Worm (Caenorhabditis elegans) whole organism, L4 larva: ENCODE measurements around the gene srw-48.
A peak's percentile ranks its signal among the peaks of the same experiment; 100 is the strongest.

Experiments
- F49E8.2 ChIP-seq: sonication (generic microtip); optimal IDR thresholded peaks from 2 replicates; lab custom pipeline; 2016; ENCODE audit warnings: missing compliant biosample characterization, mild to moderate bottlenecking, missing genetic modification characterization, borderline replicate concordance
- R02D3.7 ChIP-seq: fragments of 150-350 bp; sonication (generic microtip); optimal IDR thresholded peaks from 3 replicates; lab custom pipeline; 2014; ENCODE audit warnings: missing biosample characterization, missing genetic modification characterization
- T20F7.1 ChIP-seq: fragments of 200-800 bp; sonication (Bioruptor generic); optimal IDR thresholded peaks from 2 replicates; lab custom pipeline; 2018; ENCODE audit warnings: mild to moderate bottlenecking, missing genetic modification characterization, missing compliant biosample characterization
- Y75B8A.6 ChIP-seq: fragments of 200-800 bp; sonication (Bioruptor generic); IDR thresholded peaks from 2 replicates; pipeline ENCODE4 v1.3.6; 2022; ENCODE audit warnings: missing genetic modification reagents, missing genetic modification characterization, missing compliant biosample characterization
- aha-1 ChIP-seq: fragments of 150-350 bp; peaks from one replicate; lab custom pipeline; 2014; ENCODE audit warnings: missing biosample characterization, missing genetic modification characterization
- aly-2 ChIP-seq: sonication (generic microtip); optimal IDR thresholded peaks from 2 replicates; lab custom pipeline; 2018; ENCODE audit warnings: missing biosample characterization, missing genetic modification characterization
- ceh-20 ChIP-seq: fragments of 200-800 bp; sonication (Bioruptor generic); IDR thresholded peaks from 2 replicates; pipeline ENCODE4 v1.3.6; 2022; ENCODE audit warnings: missing genetic modification reagents, missing genetic modification characterization, missing compliant biosample characterization
- ceh-28 ChIP-seq: fragments of 150-350 bp; optimal IDR thresholded peaks from 2 replicates; lab custom pipeline; 2014; ENCODE audit warnings: missing biosample characterization, missing genetic modification reagents, missing genetic modification characterization
- ceh-32 ChIP-seq: sonication (generic microtip); optimal IDR thresholded peaks from 2 replicates; lab custom pipeline; 2016; ENCODE audit warnings: mild to moderate bottlenecking, missing genetic modification characterization, missing compliant biosample characterization; ENCODE audit not compliant: poor library complexity
- ceh-44 ChIP-seq: fragments of 200-800 bp; sonication (Bioruptor generic); IDR thresholded peaks from 2 replicates; pipeline ENCODE4 v1.3.6; 2022; ENCODE audit warnings: missing genetic modification reagents, missing genetic modification characterization, missing compliant biosample characterization
- ceh-62 ChIP-seq: sonication (generic microtip); optimal IDR thresholded peaks from 2 replicates; lab custom pipeline; 2017; ENCODE audit warnings: missing biosample characterization, missing genetic modification characterization
- daf-16 ChIP-seq, 3 experiments: sonication (generic microtip); optimal IDR thresholded peaks; 2 replicates each; lab custom pipeline; 2016 to 2017; ENCODE audit warnings: missing genetic modification characterization in 3 of 3, missing genetic modification reagents in 3 of 3, mild to moderate bottlenecking in 2 of 3, missing compliant biosample characterization in 2 of 3, missing biosample characterization in 1 of 3, moderate library complexity in 1 of 3
- daf-19 ChIP-seq: fragments of 200-800 bp; sonication (Bioruptor generic); conservative IDR thresholded peaks from 2 replicates; pipeline ENCODE4 v1.3.6; 2022; ENCODE audit warnings: missing genetic modification characterization, missing compliant biosample characterization
- daf-8 ChIP-seq: fragments of 200-800 bp; sonication (Bioruptor generic); IDR thresholded peaks from 2 replicates; pipeline ENCODE4 v1.3.6; 2022; ENCODE audit warnings: missing genetic modification characterization, missing compliant biosample characterization
- dmd-6 ChIP-seq: fragments of 200-800 bp; sonication (Bioruptor generic); IDR thresholded peaks from 2 replicates; pipeline ENCODE4 v1.3.6; 2022; ENCODE audit warnings: missing genetic modification reagents, missing genetic modification characterization, missing compliant biosample characterization
- dpl-1 ChIP-seq: fragments of 150-350 bp; optimal IDR thresholded peaks from 2 replicates; lab custom pipeline; 2014; ENCODE audit warnings: missing biosample characterization, missing genetic modification reagents, missing genetic modification characterization
- dve-1 ChIP-seq: sonication (generic microtip); optimal IDR thresholded peaks from 2 replicates; lab custom pipeline; 2017; ENCODE audit warnings: antibody characterized with exemption, mild to moderate bottlenecking, missing genetic modification characterization, missing compliant biosample characterization; ENCODE audit not compliant: insufficient read depth
- egl-43 ChIP-seq: fragments of 200-800 bp; sonication (Bioruptor generic); IDR thresholded peaks from 2 replicates; pipeline ENCODE4 v1.3.6; 2022; ENCODE audit warnings: missing genetic modification reagents, missing genetic modification characterization, missing compliant biosample characterization
- fos-1 ChIP-seq: fragments of 150-350 bp; optimal IDR thresholded peaks from 2 replicates; lab custom pipeline; 2014; ENCODE audit warnings: missing biosample characterization, missing genetic modification characterization
- hif-1 ChIP-seq, 2 experiments: sonication (generic microtip); optimal IDR thresholded peaks; 2 replicates each; lab custom pipeline; 2016 to 2017; ENCODE audit warnings: missing compliant biosample characterization in 2 of 2, missing genetic modification characterization in 2 of 2, missing genetic modification reagents in 2 of 2, missing genotype in 2 of 2, mild to moderate bottlenecking in 1 of 2
- hlh-11 ChIP-seq: fragments of 200-800 bp; sonication (Bioruptor generic); optimal IDR thresholded peaks from 2 replicates; lab custom pipeline; 2018; ENCODE audit warnings: mild to moderate bottlenecking, missing genetic modification characterization, missing compliant biosample characterization
- hmg-1.1 ChIP-seq: fragments of 200-800 bp; sonication (Bioruptor generic); IDR thresholded peaks from 2 replicates; pipeline ENCODE4 v1.3.6; 2022; ENCODE audit warnings: missing genetic modification reagents, missing genetic modification characterization, missing compliant biosample characterization
- jun-1 ChIP-seq: fragments of 150-350 bp; optimal IDR thresholded peaks from 2 replicates; lab custom pipeline; 2014; ENCODE audit warnings: missing biosample characterization, missing genetic modification reagents, missing genetic modification characterization
- lin-1 ChIP-seq: fragments of 200-800 bp; sonication (Bioruptor generic); IDR thresholded peaks from 2 replicates; pipeline ENCODE4 v1.3.6; 2022; ENCODE audit warnings: missing genetic modification reagents, missing genetic modification characterization, missing compliant biosample characterization
- lir-3 ChIP-seq: sonication (generic microtip); optimal IDR thresholded peaks from 2 replicates; lab custom pipeline; 2016; ENCODE audit warnings: mild to moderate bottlenecking, missing genetic modification characterization, missing compliant biosample characterization
- madf-5 ChIP-seq, 2 experiments: fragments of 200-800 bp; sonication (Bioruptor generic); IDR thresholded peaks; 2 replicates each; pipeline ENCODE4 v1.3.6; 2022; ENCODE audit warnings: missing compliant biosample characterization in 2 of 2, missing genetic modification characterization in 2 of 2
- mdl-1 ChIP-seq, 2 experiments: fragments of 150-350 bp in 1 of 2; sonication (generic microtip) in 1 of 2; optimal IDR thresholded peaks; 2 replicates each; lab custom pipeline; 2014 to 2017; ENCODE audit warnings: missing biosample characterization in 2 of 2, missing genetic modification characterization in 2 of 2
- mdt-29 ChIP-seq: fragments of 200-800 bp; sonication (Bioruptor generic); IDR thresholded peaks from 2 replicates; pipeline ENCODE4 v1.3.6; 2022; ENCODE audit warnings: missing genetic modification reagents, missing genetic modification characterization, missing compliant biosample characterization
- mxl-2 ChIP-seq: fragments of 200-800 bp; sonication (Bioruptor generic); conservative IDR thresholded peaks from 2 replicates; pipeline ENCODE4 v1.3.6; 2022; ENCODE audit warnings: missing genetic modification reagents, missing genetic modification characterization, missing compliant biosample characterization
- nhr-10 ChIP-seq: fragments of 150-350 bp; optimal IDR thresholded peaks from 2 replicates; lab custom pipeline; 2014; ENCODE audit warnings: missing biosample characterization, missing genetic modification characterization
- nhr-102 ChIP-seq: sonication (generic microtip); optimal IDR thresholded peaks from 2 replicates; lab custom pipeline; 2016; ENCODE audit warnings: mild to moderate bottlenecking, missing genetic modification characterization, moderate library complexity, missing compliant biosample characterization
- nhr-237 ChIP-seq: sonication (generic microtip); optimal IDR thresholded peaks from 2 replicates; lab custom pipeline; 2017; ENCODE audit warnings: missing biosample characterization, missing genetic modification characterization
- nhr-25 ChIP-seq: sonication (generic microtip); optimal IDR thresholded peaks from 2 replicates; lab custom pipeline; 2017; ENCODE audit warnings: missing genetic modification characterization, mild to moderate bottlenecking, missing compliant biosample characterization, antibody characterized with exemption, moderate library complexity, borderline replicate concordance; ENCODE audit not compliant: insufficient read depth
- nhr-28 ChIP-seq: fragments of 150-350 bp; optimal IDR thresholded peaks from 2 replicates; lab custom pipeline; 2014; ENCODE audit warnings: missing biosample characterization, missing genetic modification characterization
- nhr-48 ChIP-seq: sonication (generic microtip); optimal IDR thresholded peaks from 2 replicates; lab custom pipeline; 2016; ENCODE audit warnings: mild to moderate bottlenecking, missing genetic modification characterization, missing compliant biosample characterization
- nhr-76 ChIP-seq: fragments of 150-350 bp; optimal IDR thresholded peaks from 2 replicates; lab custom pipeline; 2014; ENCODE audit warnings: missing biosample characterization, missing genetic modification characterization
- nhr-77 ChIP-seq: fragments of 150-350 bp; optimal IDR thresholded peaks from 2 replicates; lab custom pipeline; 2014; ENCODE audit warnings: missing biosample characterization, missing genetic modification characterization
- pha-4 ChIP-seq, 2 experiments: fragments of 150-350 bp in 1 of 2; fragments of 200-800 bp in 1 of 2; sonication (Bioruptor generic) in 1 of 2; IDR thresholded peaks in 1 of 2; optimal IDR thresholded peaks in 1 of 2; 2 replicates each; pipeline versions ENCODE4 v1.3.6 to Lab custom; 2014 to 2022; ENCODE audit warnings: missing genetic modification characterization in 2 of 2, missing genetic modification reagents in 2 of 2, missing biosample characterization in 1 of 2, missing compliant biosample characterization in 1 of 2
- pqm-1 ChIP-seq: sonication (generic microtip); optimal IDR thresholded peaks from 2 replicates; lab custom pipeline; 2017; ENCODE audit warnings: missing biosample characterization, missing genetic modification characterization
- saeg-2 ChIP-seq: fragments of 200-800 bp; sonication (Bioruptor generic); IDR thresholded peaks from 2 replicates; pipeline ENCODE4 v1.3.6; 2022; ENCODE audit warnings: missing genetic modification reagents, missing genetic modification characterization, missing compliant biosample characterization
- snpc-1.2 ChIP-seq: fragments of 200-800 bp; sonication (Bioruptor generic); IDR thresholded peaks from 2 replicates; pipeline ENCODE4 v1.3.6; 2022; ENCODE audit warnings: missing genetic modification reagents, missing genetic modification characterization, missing compliant biosample characterization
- spr-1 ChIP-seq: sonication (generic microtip); optimal IDR thresholded peaks from 2 replicates; lab custom pipeline; 2016; ENCODE audit warnings: mild to moderate bottlenecking, missing genetic modification characterization, missing compliant biosample characterization
- unc-39 ChIP-seq: sonication (generic microtip); optimal IDR thresholded peaks from 2 replicates; lab custom pipeline; 2017; ENCODE audit warnings: missing biosample characterization, missing genetic modification characterization
- unc-62 ChIP-seq, 3 experiments: fragments of 150-350 bp in 1 of 3; sonication (generic microtip); optimal IDR thresholded peaks in 2 of 3; peaks in 1 of 3; 1 replicate in 1 of 3; 2 replicates in 2 of 3; lab custom pipeline; 2014 to 2017; ENCODE audit warnings: missing biosample characterization in 3 of 3, missing genetic modification characterization in 3 of 3, missing genetic modification reagents in 3 of 3, missing genotype in 1 of 3
- vab-7 ChIP-seq: fragments of 200-800 bp; sonication (Bioruptor generic); IDR thresholded peaks from 2 replicates; pipeline ENCODE4 v1.3.6; 2022; ENCODE audit warnings: missing genetic modification reagents, missing genetic modification characterization, missing compliant biosample characterization
- zip-2 ChIP-seq: fragments of 150-350 bp; optimal IDR thresholded peaks from 2 replicates; lab custom pipeline; 2014; ENCODE audit warnings: missing biosample characterization, missing genetic modification characterization
- ztf-11 ChIP-seq: fragments of 150-350 bp; optimal IDR thresholded peaks from 2 replicates; lab custom pipeline; 2014; ENCODE audit warnings: missing biosample characterization, missing genetic modification characterization

Gene srw-48

DNA sequence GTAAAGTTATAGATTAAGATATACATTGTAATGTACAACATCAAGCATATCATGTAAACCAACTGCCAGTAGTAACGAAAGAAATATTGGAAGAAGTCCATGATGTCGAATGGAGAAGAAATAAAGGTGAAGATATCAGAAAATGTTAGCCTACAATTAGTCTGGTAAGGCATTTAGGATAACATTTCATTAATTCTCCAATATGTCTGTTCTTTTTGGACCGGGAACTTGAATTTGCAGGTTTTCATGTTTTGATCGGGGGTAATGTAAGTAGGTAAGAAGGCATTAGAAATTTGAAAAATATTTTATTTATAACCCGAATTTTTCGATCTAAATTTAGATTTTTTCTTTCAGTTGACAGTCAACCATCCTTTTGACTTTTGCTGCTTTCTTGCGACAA is 27.1 kb upstream of the srw-48 start, which contains the start of gene srd-63:
srd-63 (minus strand) TSS at position 101 of the 400 bp plus-strand sequence.
- TF ChIP-seq ceh-20 (GFP tag; lab: Robert Waterston, UW) (no peak), ceh-28 (tag; lab: Kevin White, UChicago) (no peak), vab-7 (no peak), snpc-1.2 (GFP tag; lab: Robert Waterston, UW) (no peak), unc-62 (GFP tag; optimal IDR thresholded peaks at IDR 0.05 in 1 of 2; lab: Kevin White, UChicago) (no peak), unc-62 (tag; optimal IDR thresholded peaks at IDR 0.05; lab: Kevin White, UChicago) (no peak), zip-2 (tag; lab: Kevin White, UChicago) (no peak), nhr-28 (tag; lab: Kevin White, UChicago) (no peak), nhr-237 (tag; lab: Kevin White, UChicago) (no peak), pqm-1 (tag; lab: Kevin White, UChicago) (no peak), dpl-1 (GFP tag; lab: Kevin White, UChicago) (no peak)

DNA sequence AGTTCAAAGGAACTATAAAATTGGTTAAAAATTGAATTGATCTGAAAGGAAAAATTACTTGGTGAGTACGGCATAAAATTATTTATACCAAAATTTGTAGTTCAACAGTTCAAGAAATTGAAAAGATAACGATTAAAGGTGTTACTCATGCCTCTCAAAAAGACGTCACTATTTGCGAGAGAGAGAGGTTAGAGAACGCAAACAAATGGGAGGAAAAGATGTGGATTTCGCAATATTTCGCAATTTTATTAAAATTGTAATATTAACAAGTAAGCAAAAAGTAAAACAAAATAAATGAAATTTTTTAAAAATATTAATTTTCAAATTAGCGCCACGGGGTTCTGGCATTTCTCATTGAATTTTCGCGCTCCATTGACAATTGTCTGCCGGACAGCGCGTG is 25.7 kb upstream of the srw-48 start, which contains the start of gene F13A7.11:
F13A7.11 (minus strand) TSS at position 174 of the 400 bp plus-strand sequence.
- TF ChIP-seq unc-39 (no peak), ceh-32 (tag; lab: Kevin White, UChicago) (no peak), jun-1 (tag; lab: Kevin White, UChicago) (no peak), lir-3 (tag; lab: Kevin White, UChicago) (no peak), F49E8.2 (tag; lab: Kevin White, UChicago) (no peak), dmd-6 (GFP tag; lab: Robert Waterston, UW) (peak; percentile 83), daf-8 (GFP tag; lab: Robert Waterston, UW) (no peak), daf-16 (GFP tag; optimal IDR thresholded peaks at IDR 0.05; lab: Kevin White, UChicago) (peak in 1 of 2 experiments; percentile 7), daf-16 (tag; optimal IDR thresholded peaks at IDR 0.05; lab: Kevin White, UChicago) (peak; percentile 89), R02D3.7 (tag; lab: Kevin White, UChicago) (no peak), nhr-48 (peak; percentile 32), nhr-102 (tag; lab: Kevin White, UChicago) (peak; percentile 57), pha-4 (GFP tag; IDR thresholded peaks at IDR 0.05; lab: Robert Waterston, UW) (no peak), pha-4 (tag; optimal IDR thresholded peaks at IDR 0.05; lab: Kevin White, UChicago) (no peak), mxl-2 (GFP tag; lab: Robert Waterston, UW) (no peak), hlh-11 (peak; percentile 49), nhr-28 (tag; lab: Kevin White, UChicago) (peak; percentile 66), mdt-29 (no peak), nhr-25 (no peak), ceh-62 (tag; lab: Kevin White, UChicago) (no peak), saeg-2 (GFP tag; lab: Robert Waterston, UW) (no peak), zip-2 (tag; lab: Kevin White, UChicago) (peak; percentile 99), fos-1 (tag; lab: Kevin White, UChicago) (no peak), hmg-1.1 (GFP tag; lab: Robert Waterston, UW) (no peak), egl-43 (GFP tag; lab: Robert Waterston, UW) (no peak), nhr-77 (tag; lab: Kevin White, UChicago) (peak; percentile 44), aly-2 (tag; lab: Kevin White, UChicago) (no peak), hif-1 (tag; optimal IDR thresholded peaks at IDR 0.05; lab: Kevin White, UChicago) (no peak), nhr-10 (tag; lab: Kevin White, UChicago) (no peak), nhr-76 (no peak), ceh-44 (GFP tag; lab: Robert Waterston, UW) (no peak), aha-1 (peak; percentile 14), T20F7.1 (GFP tag; lab: Kevin White, UChicago) (no peak), madf-5 (GFP tag; IDR thresholded peaks at IDR 0.05; lab: Robert Waterston, UW) (no peak), pqm-1 (tag; lab: Kevin White, UChicago) (peak; percentile 51), lin-1 (no peak), mdl-1 (tag; optimal IDR thresholded peaks at IDR 0.05; lab: Kevin White, UChicago) (peak in 1 of 2 experiments; percentile 4), daf-19 (GFP tag; lab: Robert Waterston, UW) (no peak), ceh-20 (GFP tag; lab: Robert Waterston, UW) (0 out of 2 replicates have a peak, but pooled peaks have one; percentile 14), dve-1 (peak; percentile 83), spr-1 (tag; lab: Kevin White, UChicago) (no peak), ztf-11 (no peak), Y75B8A.6 (GFP tag; lab: Robert Waterston, UW) (no peak)
